Fruit fly (Drosophila melanogaster) whole organism, prepupa: Measurements from ENCODE around the gene CG43402.

ENCODE experiments used
- CG10669 ChIP-seq: fragments of 200-800 bp; sonication (Bioruptor generic); optimal IDR thresholded peaks from 3 replicates; lab custom pipeline; 2018; ENCODE audit warnings: missing biosample characterization, mild to moderate bottlenecking, missing genetic modification characterization, moderate library complexity
- CG11294 ChIP-seq: fragments of 200-800 bp; sonication (Bioruptor generic); IDR thresholded peaks from 2 replicates; pipeline ENCODE4 v1.3.6; 2022; ENCODE audit warnings: missing biosample characterization, missing genetic modification characterization
- CG11762 ChIP-seq: fragments of 200-800 bp; sonication (Bioruptor generic); optimal IDR thresholded peaks from 3 replicates; lab custom pipeline; 2016; ENCODE audit warnings: missing biosample characterization, missing genetic modification characterization; ENCODE audit not compliant: insufficient read depth
- CG11902 ChIP-seq: fragments of 200-800 bp; sonication (Bioruptor generic); optimal IDR thresholded peaks from 3 replicates; lab custom pipeline; 2016; ENCODE audit warnings: missing biosample characterization, missing genetic modification characterization
- CG15336 ChIP-seq: fragments of 200-800 bp; sonication (Bioruptor generic); IDR thresholded peaks from 2 replicates; pipeline ENCODE4 v1.3.6; 2022; ENCODE audit warnings: missing biosample characterization, missing genetic modification characterization
- CG1621 ChIP-seq: fragments of 200-800 bp; sonication (Bioruptor generic); optimal IDR thresholded peaks from 3 replicates; lab custom pipeline; 2018; ENCODE audit warnings: missing biosample characterization, mild to moderate bottlenecking, missing genetic modification characterization
- CG3032 ChIP-seq: fragments of 200-800 bp; optimal IDR thresholded peaks from 2 replicates; lab custom pipeline; 2019; ENCODE audit warnings: missing biosample characterization, mild to moderate bottlenecking, missing genetic modification characterization, moderate library complexity
- CG31627 ChIP-seq: fragments of 200-800 bp; sonication (Bioruptor generic); optimal IDR thresholded peaks from 3 replicates; lab custom pipeline; 2016; ENCODE audit warnings: missing biosample characterization, missing genetic modification characterization
- CG32006 ChIP-seq: fragments of 200-800 bp; sonication (Bioruptor generic); optimal IDR thresholded peaks from 3 replicates; lab custom pipeline; 2017; ENCODE audit warnings: missing biosample characterization, mild to moderate bottlenecking, missing genetic modification characterization
- CG34406 ChIP-seq: fragments of 200-800 bp; sonication (Bioruptor generic); optimal IDR thresholded peaks from 3 replicates; lab custom pipeline; 2016; ENCODE audit warnings: missing biosample characterization, missing genetic modification characterization
- CG3919 ChIP-seq: fragments of 200-800 bp; sonication (Bioruptor generic); optimal IDR thresholded peaks from 3 replicates; lab custom pipeline; 2016; ENCODE audit warnings: missing biosample characterization, missing genetic modification characterization
- CG6163 ChIP-seq: fragments of 200-800 bp; sonication (Bioruptor generic); IDR thresholded peaks from 3 replicates; pipeline ENCODE4 v1.3.6; 2022; ENCODE audit warnings: missing biosample characterization, missing genetic modification characterization
- CG6854 ChIP-seq: fragments of 200-800 bp; sonication (Bioruptor generic); optimal IDR thresholded peaks from 2 replicates; lab custom pipeline; 2017; ENCODE audit warnings: missing biosample characterization, mild to moderate bottlenecking, missing genetic modification characterization
- CG8119 ChIP-seq: fragments of 200-800 bp; sonication (Bioruptor generic); IDR thresholded peaks from 3 replicates; pipeline ENCODE4 v1.3.6; 2022; ENCODE audit warnings: missing biosample characterization, missing genetic modification characterization
- CG9139 ChIP-seq: fragments of 200-800 bp; sonication (Bioruptor generic); optimal IDR thresholded peaks from 3 replicates; lab custom pipeline; 2017; ENCODE audit warnings: missing biosample characterization, mild to moderate bottlenecking, missing genetic modification characterization
- Eip75B ChIP-seq: fragments of 200-800 bp; sonication (Bioruptor generic); optimal IDR thresholded peaks from 3 replicates; lab custom pipeline; 2016; ENCODE audit warnings: missing biosample characterization, missing genetic modification characterization
- Eip78C ChIP-seq: fragments of 200-800 bp; sonication (Bioruptor generic); peaks from one replicate; lab custom pipeline; 2016; ENCODE audit warnings: missing biosample characterization, missing genetic modification characterization
- Ets96B ChIP-seq: fragments of 200-800 bp; optimal IDR thresholded peaks from 2 replicates; lab custom pipeline; 2019; ENCODE audit warnings: missing biosample characterization, mild to moderate bottlenecking, missing genetic modification characterization, moderate library complexity
- Gug ChIP-seq: fragments of 200-800 bp; sonication (Bioruptor generic); IDR thresholded peaks from 2 replicates; pipeline ENCODE4 v1.3.6; 2022; ENCODE audit warnings: missing biosample characterization, missing genetic modification characterization
- Hr38 ChIP-seq: sonication (Bioruptor generic); optimal IDR thresholded peaks from 2 replicates; lab custom pipeline; 2016; ENCODE audit warnings: missing biosample characterization, missing genetic modification characterization
- Hr39 ChIP-seq: fragments of 200-800 bp; sonication (Bioruptor generic); optimal IDR thresholded peaks from 2 replicates; lab custom pipeline; 2016; ENCODE audit warnings: missing biosample characterization, missing genetic modification characterization
- Hr4 ChIP-seq: fragments of 200-800 bp; sonication (Bioruptor generic); optimal IDR thresholded peaks from 3 replicates; lab custom pipeline; 2016; ENCODE audit warnings: missing biosample characterization, missing genetic modification characterization
- Lpt ChIP-seq: fragments of 200-800 bp; sonication (Bioruptor generic); optimal IDR thresholded peaks from 3 replicates; lab custom pipeline; 2016; ENCODE audit warnings: missing biosample characterization, missing genetic modification characterization
- Met ChIP-seq: fragments of 200-800 bp; sonication (Bioruptor generic); optimal IDR thresholded peaks from 3 replicates; lab custom pipeline; 2016; ENCODE audit warnings: missing biosample characterization, missing genetic modification characterization
- Smox ChIP-seq: fragments of 200-800 bp; sonication (Bioruptor generic); optimal IDR thresholded peaks from 3 replicates; lab custom pipeline; 2016; ENCODE audit warnings: missing biosample characterization, missing genetic modification characterization
- Sox102F ChIP-seq: fragments of 200-800 bp; sonication (Bioruptor generic); optimal IDR thresholded peaks from 2 replicates; lab custom pipeline; 2016; ENCODE audit warnings: missing biosample characterization, mild to moderate bottlenecking, missing genetic modification characterization
- Sox14 ChIP-seq: fragments of 200-800 bp; sonication (Bioruptor generic); optimal IDR thresholded peaks from 3 replicates; lab custom pipeline; 2016; ENCODE audit warnings: missing biosample characterization, missing genetic modification characterization
- achi ChIP-seq: fragments of 200-800 bp; sonication (Bioruptor generic); optimal IDR thresholded peaks from 3 replicates; lab custom pipeline; 2016; ENCODE audit warnings: missing biosample characterization, missing genetic modification characterization
- acj6 ChIP-seq: fragments of 200-800 bp; sonication (Bioruptor generic); optimal IDR thresholded peaks from 3 replicates; lab custom pipeline; 2016; ENCODE audit warnings: missing biosample characterization, missing genetic modification characterization
- dac ChIP-seq: fragments of 200-800 bp; sonication (Bioruptor generic); optimal IDR thresholded peaks from 2 replicates; lab custom pipeline; 2017; ENCODE audit warnings: missing biosample characterization, mild to moderate bottlenecking, missing genetic modification characterization
- dsx ChIP-seq: fragments of 200-800 bp; optimal IDR thresholded peaks from 3 replicates; lab custom pipeline; 2019; ENCODE audit warnings: missing biosample characterization, mild to moderate bottlenecking, missing genetic modification characterization, moderate library complexity; ENCODE audit not compliant: poor library complexity, severe bottlenecking
- eg ChIP-seq: fragments of 200-800 bp; sonication (Bioruptor generic); IDR thresholded peaks from 3 replicates; pipeline ENCODE4 v1.3.6; 2022; ENCODE audit warnings: missing biosample characterization, missing genetic modification characterization
- esn ChIP-seq: fragments of 200-800 bp; sonication (Bioruptor generic); optimal IDR thresholded peaks from 2 replicates; lab custom pipeline; 2016; ENCODE audit warnings: missing biosample characterization, mild to moderate bottlenecking, missing genetic modification characterization, moderate library complexity
- fd59A ChIP-seq: fragments of 200-800 bp; sonication (Bioruptor generic); optimal IDR thresholded peaks from 2 replicates; lab custom pipeline; 2017; ENCODE audit warnings: missing biosample characterization, mild to moderate bottlenecking, missing genetic modification characterization, missing genetic modification reagents
- fd85E ChIP-seq: fragments of 200-800 bp; sonication (Bioruptor generic); optimal IDR thresholded peaks from 3 replicates; lab custom pipeline; 2016; ENCODE audit warnings: missing biosample characterization, missing genetic modification characterization
- fkh ChIP-seq: fragments of 200-800 bp; sonication (Bioruptor generic); optimal IDR thresholded peaks from 3 replicates; lab custom pipeline; 2017; ENCODE audit warnings: missing biosample characterization, mild to moderate bottlenecking, missing genetic modification characterization, moderate library complexity
- net ChIP-seq: fragments of 200-800 bp; sonication (Bioruptor generic); optimal IDR thresholded peaks from 3 replicates; lab custom pipeline; 2016; ENCODE audit warnings: missing biosample characterization, missing genetic modification characterization
- pdm3 ChIP-seq: fragments of 200-800 bp; sonication (Bioruptor generic); optimal IDR thresholded peaks from 3 replicates; lab custom pipeline; 2016; ENCODE audit warnings: missing biosample characterization, missing genetic modification characterization
- salr ChIP-seq, 2 experiments: fragments of 200-800 bp; sonication (Bioruptor generic); optimal IDR thresholded peaks; 3 replicates each; lab custom pipeline; 2016 to 2018; ENCODE audit warnings: missing biosample characterization in 2 of 2, missing genetic modification characterization in 2 of 2, mild to moderate bottlenecking in 1 of 2
- ss ChIP-seq, 2 experiments: fragments of 200-800 bp; sonication (Bioruptor generic); optimal IDR thresholded peaks; 2 replicates in 1 of 2; 3 replicates in 1 of 2; lab custom pipeline; 2017 to 2018; ENCODE audit warnings: mild to moderate bottlenecking in 2 of 2, missing biosample characterization in 2 of 2, missing genetic modification characterization in 2 of 2, moderate library complexity in 1 of 2
- svp ChIP-seq: fragments of 200-800 bp; sonication (Bioruptor generic); peaks from one replicate; lab custom pipeline; 2016; ENCODE audit warnings: missing biosample characterization, missing genetic modification characterization
- vri ChIP-seq: fragments of 200-800 bp; sonication (Bioruptor generic); optimal IDR thresholded peaks from 3 replicates; lab custom pipeline; 2016; ENCODE audit warnings: missing biosample characterization, mild to moderate bottlenecking, missing genetic modification characterization

The CG43402 gene

dm6 chr2L:1447652-1448051 is 5.2 kb downstream of the CG43402 start:
- no peak for TF ChIP-seq CG1621
- TF ChIP-seq svp (GFP tag; lab: Kevin White, UChicago) = no peak
- TF ChIP-seq Lpt = no peak
- TF ChIP-seq CG34406 = no peak
- no peak for TF ChIP-seq Eip75B (GFP tag; lab: Kevin White, UChicago)
- TF ChIP-seq CG32006 (GFP tag; lab: Kevin White, UChicago) = no peak
- no peak for TF ChIP-seq fkh (GFP tag; lab: Kevin White, UChicago)
- TF ChIP-seq CG11902 = no peak
- TF ChIP-seq CG31627 (GFP tag; lab: Kevin White, UChicago) = no peak
- no peak for TF ChIP-seq CG3032 (tag; lab: Kevin White, UChicago)
- TF ChIP-seq esn (GFP tag; lab: Kevin White, UChicago) = no peak
- no peak for TF ChIP-seq dac
- TF ChIP-seq CG11294 = no peak
- no peak for TF ChIP-seq eg (GFP tag; lab: Robert Waterston, UW)
- no peak for TF ChIP-seq dsx (GFP tag; lab: Kevin White, UChicago)

- TF ChIP-seq Lpt = no peak
- peak; percentile 70 for TF ChIP-seq fkh (GFP tag; lab: Kevin White, UChicago)
- no peak for TF ChIP-seq Met
- TF ChIP-seq net (GFP tag; lab: Kevin White, UChicago) = no peak
- no peak for TF ChIP-seq Hr4 (GFP tag; lab: Kevin White, UChicago)
- TF ChIP-seq Sox102F (GFP tag; lab: Kevin White, UChicago) = no peak
- no peak for TF ChIP-seq eg (GFP tag; lab: Robert Waterston, UW)
- TF ChIP-seq Eip78C (GFP tag; lab: Kevin White, UChicago) = no peak
- TF ChIP-seq, all 60 proteins: peak for 1
These were observed 5.8 kb downstream of the CG43402 start for dm6 chr2L:1448188-1448587.

- TF ChIP-seq ss (GFP tag; optimal IDR thresholded peaks at IDR 0.05; lab: Kevin White, UChicago) (no peak), Hr4 (GFP tag; lab: Kevin White, UChicago) (no peak), Eip78C (GFP tag; lab: Kevin White, UChicago) (peak; percentile 29), svp (GFP tag; lab: Kevin White, UChicago) (peak; percentile 49), Sox14 (peak; percentile 12), salr (GFP tag; optimal IDR thresholded peaks at IDR 0.05; lab: Kevin White, UChicago) (peak in 1 of 2 experiments; percentile 24), CG32006 (GFP tag; lab: Kevin White, UChicago) (peak; percentile 45)
These were observed 7.5 kb downstream of the CG43402 start for dm6 chr2L:1449718-1450441.

- TF ChIP-seq CG32006 (GFP tag; lab: Kevin White, UChicago) (peak; percentile 62), CG11902 (no peak), Hr38 (GFP tag; lab: Kevin White, UChicago) (no peak), pdm3 (GFP tag; lab: Kevin White, UChicago) (peak; percentile 33), ss (GFP tag; optimal IDR thresholded peaks at IDR 0.05; lab: Kevin White, UChicago) (no peak), Sox14 (peak; percentile 9), Eip75B (GFP tag; lab: Kevin White, UChicago) (no peak), fd59A (peak; percentile 47), CG6163 (GFP tag; lab: Robert Waterston, UW) (no peak), CG34406 (no peak), Met (no peak), fd85E (GFP tag; lab: Kevin White, UChicago) (no peak), Hr4 (GFP tag; lab: Kevin White, UChicago) (peak; percentile 34), CG8119 (GFP tag; lab: Robert Waterston, UW) (peak; percentile 62; the same call in 2 of the 3 replicates), achi (GFP tag; lab: Kevin White, UChicago) (no peak), Smox (no peak), svp (GFP tag; lab: Kevin White, UChicago) (peak; percentile 0), CG6854 (no peak), eg (GFP tag; lab: Robert Waterston, UW) (no peak), acj6 (peak; percentile 2), CG3919 (no peak), CG10669 (GFP tag; lab: Kevin White, UChicago) (peak; percentile 38), Gug (GFP tag; lab: Robert Waterston, UW) (no peak), esn (GFP tag; lab: Kevin White, UChicago) (no peak), Ets96B (tag; lab: Kevin White, UChicago) (peak; percentile 51), CG11762 (peak; percentile 10), CG9139 (GFP tag; lab: Kevin White, UChicago) (no peak), Hr39 (no peak), CG11294 (no peak), CG1621 (peak; percentile 0), CG15336 (GFP tag; lab: Robert Waterston, UW) (no peak; the same call in 1 of the 2 replicates), vri (GFP tag; lab: Kevin White, UChicago) (no peak)
These were observed 13.1 kb downstream of the CG43402 start for dm6 chr2L:1455498-1455897.
